Worm (Caenorhabditis elegans): ENCODE results near the gene Y39A1A.3.
A peak's percentile ranks its signal among the peaks of the same experiment; 100 is the strongest.

Gene Y39A1A.3

DNA sequence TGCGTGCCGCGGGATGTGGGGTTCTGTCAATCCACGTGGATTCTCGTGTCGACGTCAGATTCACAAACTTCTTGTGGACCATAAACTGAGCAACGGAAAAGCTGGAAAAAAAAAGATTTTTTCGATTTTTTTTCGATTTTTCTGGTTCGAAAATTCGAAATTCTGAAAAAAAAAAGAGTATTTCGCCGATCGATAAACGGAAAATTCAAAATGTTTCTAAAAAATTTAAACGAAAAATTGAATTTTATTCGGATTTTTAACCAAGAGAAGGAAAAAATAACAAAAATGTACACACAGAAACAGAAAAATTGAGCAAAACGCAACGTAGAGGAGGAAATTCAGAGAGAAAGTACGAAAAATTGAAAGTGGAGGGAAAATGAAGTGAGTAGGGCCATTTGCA, at the start of gene Y39A1A.3:
Gene Y39A1A.3 (minus strand): TSS at position 101 of the 400 bp plus-strand sequence.
- TF ChIP-seq tbx-37 (GFP tag; conservative IDR thresholded peaks at IDR 0.05) (no peak), F13C5.2 (tag; optimal IDR thresholded peaks at IDR 0.05) (no peak), flt-1 (GFP tag; IDR thresholded peaks at IDR 0.05) (no peak), ets-7 (tag; optimal IDR thresholded peaks at IDR 0.05) (no peak)

DNA sequence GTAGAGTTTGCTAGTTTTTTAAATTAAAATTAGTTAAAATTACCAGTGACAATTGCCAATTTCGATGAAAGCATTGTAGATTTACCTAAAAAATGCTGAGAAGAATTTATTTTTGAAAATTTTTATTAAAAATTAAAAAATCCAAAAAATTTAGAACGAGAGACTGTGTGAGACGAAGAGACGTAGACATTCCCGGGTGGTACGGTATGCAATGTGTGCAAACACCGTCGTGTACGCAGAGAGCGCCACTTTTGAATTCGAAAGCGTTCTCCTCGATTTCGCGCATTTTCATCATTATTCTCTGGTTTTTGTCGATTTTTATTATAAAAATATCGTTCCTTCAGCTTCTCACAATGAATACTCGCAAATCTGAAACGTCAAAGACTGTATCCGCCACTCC, 46.5 kb upstream of the Y39A1A.3 start, which contains the start of the genes dhs-11 and orc-1:
Gene dhs-11 (minus strand): TSS at position 85 of the 400 bp plus-strand sequence.
Gene orc-1 (plus strand): TSS at position 349 of the 400 bp plus-strand sequence.
- TF ChIP-seq ceh-13 (GFP tag; optimal IDR thresholded peaks at IDR 0.05), result no peak
- no peak for TF ChIP-seq hmbx-1 (tag; optimal IDR thresholded peaks at IDR 0.05)
- TF ChIP-seq hnd-1 (tag; optimal IDR thresholded peaks at IDR 0.05), result no peak
- TF ChIP-seq ets-7 (tag; optimal IDR thresholded peaks at IDR 0.05), result no peak
- no peak for TF ChIP-seq pes-1 (GFP tag; IDR thresholded peaks at IDR 0.05)

DNA sequence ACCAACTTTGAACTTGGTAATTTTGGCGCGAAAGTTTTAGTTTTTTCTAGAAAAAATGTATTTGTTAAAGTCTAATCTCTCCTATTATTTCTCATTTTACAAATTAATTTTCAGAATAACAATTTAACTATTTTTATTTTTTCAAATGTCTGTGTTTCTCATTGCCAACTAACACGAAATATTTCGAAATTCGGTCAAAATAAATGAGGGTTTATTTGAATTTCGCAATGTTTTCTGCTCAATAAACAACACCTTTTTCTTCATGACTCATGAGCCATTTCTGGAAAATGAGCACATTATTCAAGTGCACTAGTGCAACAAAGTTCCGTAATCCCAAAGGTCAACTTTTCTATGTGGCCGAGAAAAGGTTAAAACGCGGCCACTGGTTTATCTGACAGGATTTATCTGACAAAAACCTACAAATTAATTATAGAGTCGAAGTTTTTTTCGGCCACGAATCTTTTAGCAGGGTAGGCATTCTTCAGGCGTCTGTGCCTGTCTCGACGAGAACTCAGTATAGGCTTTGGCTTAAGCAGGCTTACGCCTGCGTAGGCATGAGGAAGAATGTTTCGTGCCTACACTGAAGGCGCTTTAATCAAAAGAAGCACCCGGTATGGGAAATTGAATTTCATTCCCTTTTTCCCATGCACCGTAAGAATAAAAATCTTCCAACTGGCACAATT, 42.2 kb upstream of the Y39A1A.3 start, which contains the start of gene Y39A1A.27:
Gene Y39A1A.27 (plus strand): TSS at position 633 of the 683 bp plus-strand sequence.
- no peak for TF ChIP-seq aly-1 (tag; optimal IDR thresholded peaks at IDR 0.05)
- no peak for TF ChIP-seq ets-7 (tag; optimal IDR thresholded peaks at IDR 0.05)
- TF ChIP-seq flt-1 (GFP tag; IDR thresholded peaks at IDR 0.05), result no peak
- no peak for TF ChIP-seq tra-4 (tag; optimal IDR thresholded peaks at IDR 0.05)
- no peak for TF ChIP-seq hnd-1 (tag; optimal IDR thresholded peaks at IDR 0.05)
- TF ChIP-seq pes-1 (GFP tag; IDR thresholded peaks at IDR 0.05), result no peak
- TF ChIP-seq scrt-1 (GFP tag; IDR thresholded peaks at IDR 0.05), result no peak
- no peak for TF ChIP-seq ama-1 (optimal IDR thresholded peaks at IDR 0.05)
- TF ChIP-seq tbx-11 (GFP tag; IDR thresholded peaks at IDR 0.05), result no peak
- no peak for TF ChIP-seq hmg-4 (GFP tag; optimal IDR thresholded peaks at IDR 0.05)
- TF ChIP-seq B0310.2 (tag; optimal IDR thresholded peaks at IDR 0.05), result no peak
- no peak for TF ChIP-seq ceh-36 (tag; optimal IDR thresholded peaks at IDR 0.05)
- no peak for TF ChIP-seq sea-1 (GFP tag; conservative IDR thresholded peaks at IDR 0.05)

DNA sequence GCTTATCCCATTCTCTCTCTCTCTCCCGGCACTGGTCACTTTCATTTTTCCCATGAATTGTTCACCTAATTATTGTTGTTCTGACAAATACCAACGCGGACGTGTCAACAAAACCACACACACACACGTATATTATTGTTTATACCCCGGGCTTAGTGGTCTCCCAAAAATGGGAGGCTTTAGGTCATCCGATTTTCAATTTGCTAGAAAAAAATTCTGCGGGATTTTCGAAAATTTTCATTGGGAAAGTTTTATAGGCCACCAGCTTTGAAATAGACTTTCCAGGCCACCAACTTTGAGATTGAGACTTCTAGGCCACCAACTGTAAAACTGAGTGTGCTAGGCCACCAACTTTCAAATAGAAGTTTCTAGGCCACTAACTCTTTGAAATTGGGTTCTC, 41.6 kb upstream of the Y39A1A.3 start:
- TF ChIP-seq hnd-1 (tag; optimal IDR thresholded peaks at IDR 0.05) (no peak), flt-1 (GFP tag; IDR thresholded peaks at IDR 0.05) (no peak), hmbx-1 (tag; optimal IDR thresholded peaks at IDR 0.05) (no peak), tra-4 (tag; optimal IDR thresholded peaks at IDR 0.05) (no peak), ceh-13 (GFP tag; optimal IDR thresholded peaks at IDR 0.05) (no peak), F13C5.2 (tag; optimal IDR thresholded peaks at IDR 0.05) (no peak), aly-1 (tag; optimal IDR thresholded peaks at IDR 0.05) (no peak), scrt-1 (GFP tag; IDR thresholded peaks at IDR 0.05) (no peak), ceh-36 (tag; optimal IDR thresholded peaks at IDR 0.05) (no peak), B0310.2 (tag; optimal IDR thresholded peaks at IDR 0.05) (no peak), ets-7 (tag; optimal IDR thresholded peaks at IDR 0.05) (no peak), tbx-37 (GFP tag; conservative IDR thresholded peaks at IDR 0.05) (no peak), sea-1 (GFP tag; conservative IDR thresholded peaks at IDR 0.05) (no peak), hmg-4 (GFP tag; optimal IDR thresholded peaks at IDR 0.05) (no peak), pes-1 (GFP tag; IDR thresholded peaks at IDR 0.05) (no peak)

DNA sequence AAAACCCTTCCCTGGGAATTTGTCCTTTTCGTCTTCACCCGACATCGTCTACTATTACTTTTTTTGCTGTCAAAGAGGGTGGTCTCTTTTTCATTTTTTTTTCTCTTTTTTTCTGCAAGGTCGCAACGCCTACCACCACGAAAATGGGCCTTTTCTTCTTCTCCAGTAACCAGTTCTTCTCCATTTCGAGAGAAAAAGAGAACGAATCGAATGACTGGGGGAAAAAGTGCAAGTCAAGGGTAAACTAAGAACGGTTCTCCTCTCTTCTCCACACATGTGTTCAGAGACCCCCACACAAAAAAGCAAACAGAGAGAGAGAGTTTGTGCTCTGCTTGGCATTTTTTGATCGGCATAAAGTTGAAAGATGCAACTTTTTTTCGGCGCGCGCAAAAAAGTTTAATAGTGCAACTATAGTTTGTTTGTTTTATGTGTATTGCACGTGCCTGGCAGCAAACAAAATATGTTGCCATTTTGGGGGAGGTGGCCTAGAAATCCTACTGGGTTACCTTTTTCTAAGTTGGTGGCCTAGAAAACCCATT, 40.3 kb upstream of the Y39A1A.3 start:
- no peak for TF ChIP-seq tbx-11 (GFP tag; IDR thresholded peaks at IDR 0.05)
- no peak for TF ChIP-seq hmbx-1 (tag; optimal IDR thresholded peaks at IDR 0.05)
- TF ChIP-seq ets-7 (tag; optimal IDR thresholded peaks at IDR 0.05), result no peak
- no peak for TF ChIP-seq ceh-36 (tag; optimal IDR thresholded peaks at IDR 0.05)
- TF ChIP-seq ceh-13 (GFP tag; optimal IDR thresholded peaks at IDR 0.05), result no peak
- no peak for TF ChIP-seq tbx-37 (GFP tag; conservative IDR thresholded peaks at IDR 0.05)
- no peak for TF ChIP-seq sea-1 (GFP tag; conservative IDR thresholded peaks at IDR 0.05)
- TF ChIP-seq flt-1 (GFP tag; IDR thresholded peaks at IDR 0.05), result no peak
- TF ChIP-seq aly-1 (tag; optimal IDR thresholded peaks at IDR 0.05), result no peak
- TF ChIP-seq hnd-1 (tag; optimal IDR thresholded peaks at IDR 0.05), result no peak
- no peak for TF ChIP-seq ama-1 (optimal IDR thresholded peaks at IDR 0.05)

DNA sequence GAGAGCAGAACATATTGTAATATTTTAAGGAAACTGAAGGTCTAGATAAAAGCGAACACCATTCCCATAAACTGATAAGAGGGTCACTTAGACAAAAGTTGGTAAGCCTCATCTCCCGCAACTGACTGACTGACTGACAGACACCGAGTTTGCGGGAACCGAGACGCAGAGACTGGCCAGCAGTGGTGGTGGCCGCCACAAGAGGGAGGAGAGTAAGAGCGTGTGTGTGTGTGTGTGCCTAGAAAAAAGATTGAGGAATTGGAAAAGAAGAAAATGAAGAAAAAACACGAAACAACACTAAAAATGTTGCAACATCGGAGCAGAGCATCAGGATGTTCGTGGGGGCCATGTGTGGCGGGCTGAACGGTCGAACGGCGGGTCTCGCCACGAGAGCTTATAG, 38.3 kb upstream of the Y39A1A.3 start:
- TF ChIP-seq tbx-37 (GFP tag; conservative IDR thresholded peaks at IDR 0.05) (no peak), tra-4 (tag; optimal IDR thresholded peaks at IDR 0.05) (no peak), hmg-4 (GFP tag; optimal IDR thresholded peaks at IDR 0.05) (no peak), B0310.2 (tag; optimal IDR thresholded peaks at IDR 0.05) (no peak), hmbx-1 (tag; optimal IDR thresholded peaks at IDR 0.05) (no peak), hnd-1 (tag; optimal IDR thresholded peaks at IDR 0.05) (no peak), ama-1 (optimal IDR thresholded peaks at IDR 0.05) (no peak), ceh-13 (GFP tag; optimal IDR thresholded peaks at IDR 0.05) (no peak), scrt-1 (GFP tag; IDR thresholded peaks at IDR 0.05) (no peak), F13C5.2 (tag; optimal IDR thresholded peaks at IDR 0.05) (no peak), pes-1 (GFP tag; IDR thresholded peaks at IDR 0.05) (no peak), flt-1 (GFP tag; IDR thresholded peaks at IDR 0.05) (no peak), aly-1 (tag; optimal IDR thresholded peaks at IDR 0.05) (no peak), tbx-11 (GFP tag; IDR thresholded peaks at IDR 0.05) (no peak), ceh-36 (tag; optimal IDR thresholded peaks at IDR 0.05) (no peak)

DNA sequence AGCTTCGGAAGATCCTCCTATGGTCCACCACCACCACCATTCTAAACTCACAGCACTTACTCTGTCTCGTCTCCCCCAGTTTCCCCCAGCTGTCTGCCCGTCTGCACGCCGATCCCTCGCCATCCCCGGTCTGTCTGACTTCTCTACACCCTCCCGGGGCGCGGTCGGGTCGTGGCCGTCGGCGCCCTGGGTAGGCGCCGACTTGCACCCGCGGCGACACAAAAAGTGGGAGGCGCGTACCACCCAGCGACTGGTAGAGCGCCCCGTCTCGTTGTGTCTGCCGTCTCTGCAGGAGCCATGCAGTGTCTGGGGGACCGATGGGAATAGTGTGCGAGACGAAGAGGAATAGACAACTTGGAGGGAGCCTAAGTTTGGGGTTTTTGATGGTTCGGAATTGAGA, 37.7 kb upstream of the Y39A1A.3 start:
- TF ChIP-seq aly-1 (tag; optimal IDR thresholded peaks at IDR 0.05) (peak; percentile 47), tbx-11 (GFP tag; IDR thresholded peaks at IDR 0.05) (no peak), F13C5.2 (tag; optimal IDR thresholded peaks at IDR 0.05) (no peak), flt-1 (GFP tag; IDR thresholded peaks at IDR 0.05) (0 out of 2 replicates have a peak, but pooled peaks have one; percentile 8), ets-7 (tag; optimal IDR thresholded peaks at IDR 0.05) (no peak), scrt-1 (GFP tag; IDR thresholded peaks at IDR 0.05) (no peak)

DNA sequence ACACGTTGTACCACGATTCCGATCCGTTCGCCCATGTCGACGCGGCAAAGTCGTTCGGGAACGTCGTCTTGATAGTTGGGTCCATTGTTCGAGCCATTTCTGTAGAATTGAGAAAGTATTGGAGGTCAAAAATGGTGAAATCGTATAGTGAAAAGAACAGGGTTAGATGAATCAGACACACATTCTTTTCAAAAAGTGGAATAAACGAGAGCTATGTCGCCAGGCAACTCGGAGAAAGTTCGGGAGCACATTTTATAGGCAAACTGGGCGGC, 37.1 kb upstream of the Y39A1A.3 start, which contains the start of gene Y39A1A.9:
Gene Y39A1A.9 (minus strand): TSS at position 99 of the 272 bp plus-strand sequence.
- TF ChIP-seq sea-1 (GFP tag; conservative IDR thresholded peaks at IDR 0.05) (no peak), ama-1 (optimal IDR thresholded peaks at IDR 0.05) (no peak), aly-1 (tag; optimal IDR thresholded peaks at IDR 0.05) (no peak), ceh-13 (GFP tag; optimal IDR thresholded peaks at IDR 0.05) (no peak), hmbx-1 (tag; optimal IDR thresholded peaks at IDR 0.05) (no peak)
